Worm (Caenorhabditis elegans) whole organism, L4 larva: ENCODE results near the gene C54E4.4.
"Not testable (repeated sequence)": the region's sequence is repeated elsewhere in the genome, so short reads cannot be mapped to it uniquely, and the experiment has no call there.

Source experiments
- F26F4.8 ChIP-seq: fragments of 200-800 bp; sonication (Bioruptor generic); conservative IDR thresholded peaks from 2 replicates; pipeline ENCODE4 v1.3.6; 2022; ENCODE audit warnings: missing genetic modification characterization, missing compliant biosample characterization
- F44E2.7 ChIP-seq: fragments of 200-800 bp; sonication (Bioruptor generic); IDR thresholded peaks from 2 replicates; pipeline ENCODE4 v2.1.2; 2022; ENCODE audit warnings: missing genetic modification characterization, missing compliant biosample characterization
- Y5F2A.4 ChIP-seq: fragments of 200-800 bp; sonication (Bioruptor generic); optimal IDR thresholded peaks from 2 replicates; lab custom pipeline; 2018; ENCODE audit warnings: mild to moderate bottlenecking, missing genetic modification characterization, missing compliant biosample characterization
- aly-2 ChIP-seq: sonication (generic microtip); optimal IDR thresholded peaks from 2 replicates; lab custom pipeline; 2018; ENCODE audit warnings: missing biosample characterization, missing genetic modification characterization
- arid-1 ChIP-seq: fragments of 200-800 bp; sonication (Bioruptor generic); conservative IDR thresholded peaks from 2 replicates; pipeline ENCODE4 v1.3.6; 2022; ENCODE audit warnings: missing genetic modification reagents, missing genetic modification characterization, missing compliant biosample characterization
- ceh-28 ChIP-seq: fragments of 150-350 bp; optimal IDR thresholded peaks from 2 replicates; lab custom pipeline; 2014; ENCODE audit warnings: missing biosample characterization, missing genetic modification reagents, missing genetic modification characterization
- ceh-62 ChIP-seq: sonication (generic microtip); optimal IDR thresholded peaks from 2 replicates; lab custom pipeline; 2017; ENCODE audit warnings: missing biosample characterization, missing genetic modification characterization
- ctbp-1 ChIP-seq: fragments of 200-800 bp; sonication (Bioruptor generic); IDR thresholded peaks from 2 replicates; pipeline ENCODE4 v1.3.6; 2022; ENCODE audit warnings: missing genetic modification reagents, missing genetic modification characterization, missing compliant biosample characterization
- dpl-1 ChIP-seq: fragments of 150-350 bp; optimal IDR thresholded peaks from 2 replicates; lab custom pipeline; 2014; ENCODE audit warnings: missing biosample characterization, missing genetic modification reagents, missing genetic modification characterization
- duxl-1 ChIP-seq: sonication (generic microtip); optimal IDR thresholded peaks from 2 replicates; lab custom pipeline; 2016; ENCODE audit warnings: mild to moderate bottlenecking, missing genetic modification characterization, moderate library complexity, missing compliant biosample characterization; ENCODE audit not compliant: poor library complexity
- fos-1 ChIP-seq: fragments of 150-350 bp; optimal IDR thresholded peaks from 2 replicates; lab custom pipeline; 2014; ENCODE audit warnings: missing biosample characterization, missing genetic modification characterization
- lin-38 ChIP-seq: fragments of 200-800 bp; sonication (Bioruptor generic); IDR thresholded peaks from 2 replicates; pipeline ENCODE4 v1.3.6; 2022; ENCODE audit warnings: missing genetic modification reagents, missing genetic modification characterization, missing compliant biosample characterization
- mdl-1 ChIP-seq, 2 experiments: fragments of 150-350 bp in 1 of 2; sonication (generic microtip) in 1 of 2; optimal IDR thresholded peaks; 2 replicates each; lab custom pipeline; 2014 to 2017; ENCODE audit warnings: missing biosample characterization in 2 of 2, missing genetic modification characterization in 2 of 2
- mep-1 ChIP-seq: fragments of 150-350 bp; sonication (generic microtip); optimal IDR thresholded peaks from 3 replicates; lab custom pipeline; 2014; ENCODE audit warnings: missing biosample characterization, missing genetic modification characterization
- mes-2 ChIP-seq: sonication (generic microtip); optimal IDR thresholded peaks from 2 replicates; lab custom pipeline; 2016; ENCODE audit warnings: missing genotype, mild to moderate bottlenecking, missing genetic modification characterization, missing compliant biosample characterization; ENCODE audit not compliant: poor library complexity, severe bottlenecking
- mxl-2 ChIP-seq: fragments of 200-800 bp; sonication (Bioruptor generic); conservative IDR thresholded peaks from 2 replicates; pipeline ENCODE4 v1.3.6; 2022; ENCODE audit warnings: missing genetic modification reagents, missing genetic modification characterization, missing compliant biosample characterization
- nhr-102 ChIP-seq: sonication (generic microtip); optimal IDR thresholded peaks from 2 replicates; lab custom pipeline; 2016; ENCODE audit warnings: mild to moderate bottlenecking, missing genetic modification characterization, moderate library complexity, missing compliant biosample characterization
- nhr-25 ChIP-seq: sonication (generic microtip); optimal IDR thresholded peaks from 2 replicates; lab custom pipeline; 2017; ENCODE audit warnings: missing genetic modification characterization, mild to moderate bottlenecking, missing compliant biosample characterization, antibody characterized with exemption, moderate library complexity, borderline replicate concordance; ENCODE audit not compliant: insufficient read depth
- nhr-42 ChIP-seq: fragments of 200-800 bp; sonication (Bioruptor generic); IDR thresholded peaks from 2 replicates; pipeline ENCODE4 v1.3.6; 2022; ENCODE audit warnings: missing genetic modification characterization, missing compliant biosample characterization
- nhr-77 ChIP-seq: fragments of 150-350 bp; optimal IDR thresholded peaks from 2 replicates; lab custom pipeline; 2014; ENCODE audit warnings: missing biosample characterization, missing genetic modification characterization
- pha-4 ChIP-seq, 2 experiments: fragments of 150-350 bp in 1 of 2; fragments of 200-800 bp in 1 of 2; sonication (Bioruptor generic) in 1 of 2; IDR thresholded peaks in 1 of 2; optimal IDR thresholded peaks in 1 of 2; 2 replicates each; pipeline versions ENCODE4 v1.3.6 to Lab custom; 2014 to 2022; ENCODE audit warnings: missing genetic modification characterization in 2 of 2, missing genetic modification reagents in 2 of 2, missing biosample characterization in 1 of 2, missing compliant biosample characterization in 1 of 2
- rbr-2 ChIP-seq: sonication (generic microtip); optimal IDR thresholded peaks from 2 replicates; lab custom pipeline; 2016; ENCODE audit warnings: missing genotype, missing genetic modification characterization, missing compliant biosample characterization
- set-16 ChIP-seq: fragments of 200-800 bp; sonication (Bioruptor generic); IDR thresholded peaks from 2 replicates; pipeline ENCODE4 v1.3.6; 2022; ENCODE audit warnings: missing genetic modification reagents, missing genetic modification characterization, missing compliant biosample characterization
- snpc-1.2 ChIP-seq: fragments of 200-800 bp; sonication (Bioruptor generic); IDR thresholded peaks from 2 replicates; pipeline ENCODE4 v1.3.6; 2022; ENCODE audit warnings: missing genetic modification reagents, missing genetic modification characterization, missing compliant biosample characterization
- spr-1 ChIP-seq: sonication (generic microtip); optimal IDR thresholded peaks from 2 replicates; lab custom pipeline; 2016; ENCODE audit warnings: mild to moderate bottlenecking, missing genetic modification characterization, missing compliant biosample characterization
- tag-97 ChIP-seq: fragments of 200-800 bp; sonication (Bioruptor generic); IDR thresholded peaks from 2 replicates; pipeline ENCODE4 v1.3.6; 2022; ENCODE audit warnings: missing genetic modification characterization, missing compliant biosample characterization
- unc-39 ChIP-seq: sonication (generic microtip); optimal IDR thresholded peaks from 2 replicates; lab custom pipeline; 2017; ENCODE audit warnings: missing biosample characterization, missing genetic modification characterization
- zag-1 ChIP-seq: fragments of 150-350 bp; optimal IDR thresholded peaks from 2 replicates; lab custom pipeline; 2014; ENCODE audit warnings: missing biosample characterization, missing genetic modification characterization
- zip-2 ChIP-seq: fragments of 150-350 bp; optimal IDR thresholded peaks from 2 replicates; lab custom pipeline; 2014; ENCODE audit warnings: missing biosample characterization, missing genetic modification characterization

The C54E4.4 gene

DNA sequence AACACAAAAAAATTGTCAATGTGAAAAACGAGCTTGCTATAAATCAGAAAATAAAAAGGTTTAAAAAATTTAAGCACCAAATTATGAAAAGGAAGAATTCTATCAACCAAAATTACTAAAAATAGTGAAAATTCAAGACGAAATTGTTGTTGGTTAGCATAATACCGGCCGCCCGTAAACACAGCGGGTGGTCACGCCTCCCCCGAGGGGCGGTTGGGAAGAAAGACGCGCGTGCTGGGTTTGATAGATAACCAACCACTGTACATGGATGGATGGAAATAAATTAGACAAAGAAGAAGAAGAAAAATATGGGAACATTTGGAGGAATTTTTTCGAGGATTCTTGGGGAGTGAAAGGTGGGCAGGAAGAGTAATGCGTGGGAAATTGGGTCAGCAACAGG is 26.1 kb downstream of the C54E4.4 start:
- TF ChIP-seq pha-4 (GFP tag; IDR thresholded peaks at IDR 0.05; lab: Robert Waterston, UW) (no peak), pha-4 (tag; optimal IDR thresholded peaks at IDR 0.05; lab: Kevin White, UChicago) (no peak)
- TF ChIP-seq, all 104 proteins: peak for 0

DNA sequence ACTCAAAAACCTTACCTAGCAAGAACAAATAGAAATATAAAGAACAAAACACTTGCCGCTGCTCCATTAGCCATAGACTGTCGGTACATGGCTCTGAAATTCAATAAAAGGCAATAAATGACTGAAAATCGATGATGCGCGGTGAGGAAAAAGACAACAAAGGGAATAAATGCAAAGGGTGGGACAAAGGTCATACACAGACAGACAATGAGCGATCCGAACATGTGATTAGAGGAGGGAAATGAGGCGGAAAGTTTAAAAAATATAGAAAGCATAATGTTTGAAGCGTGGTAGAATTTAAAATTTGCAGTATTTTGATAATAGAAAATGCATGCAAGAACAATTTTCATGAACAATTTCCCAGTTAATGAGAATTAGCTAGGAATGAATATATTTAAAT is 27.9 kb downstream of the C54E4.4 start, which contains the start of gene C54E4.12:
TSS of gene C54E4.12 (minus strand) at position 101 of the 400 bp plus-strand sequence.
- no peak for TF ChIP-seq F44E2.7 (GFP tag; lab: Robert Waterston, UW)
- TF ChIP-seq spr-1 (tag; lab: Kevin White, UChicago) = no peak
- TF ChIP-seq fos-1 (tag; lab: Kevin White, UChicago) = no peak
- no peak for TF ChIP-seq zag-1 (tag; lab: Kevin White, UChicago)
- TF ChIP-seq mes-2 (tag; lab: Kevin White, UChicago) = no peak
- no peak for TF ChIP-seq mdl-1 (tag; optimal IDR thresholded peaks at IDR 0.05; lab: Kevin White, UChicago)
- no peak for TF ChIP-seq mxl-2
- TF ChIP-seq duxl-1 (tag; lab: Kevin White, UChicago) = no peak
- no peak for TF ChIP-seq F26F4.8 (GFP tag; lab: Robert Waterston, UW)
- no peak for TF ChIP-seq set-16 (GFP tag; lab: Robert Waterston, UW)
- TF ChIP-seq ceh-62 (tag; lab: Kevin White, UChicago) = no peak
- no peak for TF ChIP-seq aly-2
- TF ChIP-seq, all 104 proteins: peak for 0

DNA sequence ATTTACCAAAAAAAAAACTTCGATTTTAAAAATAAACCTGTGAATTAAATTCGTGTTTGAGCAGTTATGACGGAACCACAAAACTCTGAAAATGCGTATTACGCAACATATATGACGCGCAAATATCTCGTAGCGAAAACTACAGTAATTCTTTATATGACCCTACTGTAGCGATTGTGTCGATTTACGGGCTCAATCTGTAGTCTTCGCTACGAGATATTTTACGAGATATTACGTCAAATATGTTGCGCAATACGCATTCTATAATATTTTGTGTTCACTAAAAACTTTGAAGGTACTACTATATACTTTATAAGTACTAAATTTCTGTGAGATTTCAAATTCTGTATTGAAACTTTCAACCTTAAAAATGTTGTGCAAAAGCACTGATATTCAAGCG is 30.9 kb downstream of the C54E4.4 start:
- no peak for TF ChIP-seq Y5F2A.4 (GFP tag; lab: Kevin White, UChicago)
- no peak for TF ChIP-seq dpl-1 (GFP tag; lab: Kevin White, UChicago)
- no peak for TF ChIP-seq zip-2 (tag; lab: Kevin White, UChicago)

DNA sequence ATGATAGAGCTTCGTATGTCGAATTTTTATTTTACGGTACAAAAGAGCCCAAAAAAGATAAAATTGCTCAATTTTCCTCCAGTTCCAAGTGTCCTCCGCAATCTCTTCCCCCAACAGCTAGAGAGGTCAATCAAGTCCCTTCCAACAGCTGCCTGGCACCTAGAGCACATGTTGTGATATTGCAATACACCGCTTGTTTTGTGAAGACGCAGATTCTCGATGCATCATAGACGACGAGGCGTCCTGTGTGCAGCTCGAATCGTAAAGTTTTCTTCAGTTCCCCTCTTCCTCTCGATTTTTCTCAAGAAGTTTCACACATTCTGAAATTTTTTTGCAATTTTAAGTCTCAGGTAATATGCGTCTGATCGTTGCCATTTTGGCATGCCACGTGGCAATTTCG is 31.8 kb downstream of the C54E4.4 start, which contains the start of gene test-1:
TSS of gene test-1 (plus strand) at position 345 of the 400 bp plus-strand sequence.
- TF ChIP-seq nhr-102 (tag; lab: Kevin White, UChicago) (no peak), nhr-77 (tag; lab: Kevin White, UChicago) (no peak), mep-1 (tag; lab: Kevin White, UChicago) (no peak), aly-2 (no peak), arid-1 (no peak), unc-39 (no peak), tag-97 (no peak), nhr-42 (GFP tag; lab: Robert Waterston, UW) (no peak), nhr-25 (tag; lab: Kevin White, UChicago) (no peak)

DNA sequence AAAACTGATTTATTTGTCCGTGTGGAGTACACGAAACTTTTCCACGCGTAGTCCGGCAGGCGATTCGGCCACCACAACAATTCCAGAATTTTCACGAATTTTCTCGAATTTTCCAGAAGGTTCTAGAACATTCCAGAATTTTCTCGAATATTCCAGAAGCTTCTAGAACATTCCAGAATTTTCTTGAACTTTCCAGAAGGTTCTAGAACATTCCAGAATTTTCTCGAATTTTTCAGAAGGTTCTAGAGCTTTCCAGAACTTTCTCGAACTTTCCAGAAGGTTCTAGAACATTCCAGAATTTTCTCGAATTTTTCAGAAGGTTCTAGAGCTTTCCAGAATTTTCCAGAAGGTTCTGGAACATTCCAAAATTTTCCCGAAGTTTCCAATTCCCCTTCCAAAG is 32.5 kb downstream of the C54E4.4 start:
- TF ChIP-seq pha-4 (GFP tag; IDR thresholded peaks at IDR 0.05; lab: Robert Waterston, UW) = 0 out of 2 replicates have a peak, but pooled peaks have one; percentile 16
- TF ChIP-seq pha-4 (tag; optimal IDR thresholded peaks at IDR 0.05; lab: Kevin White, UChicago) = not testable (repeated sequence)
- 0 out of 2 replicates have a peak, but pooled peaks have one; percentile 23 for TF ChIP-seq ctbp-1 (GFP tag; lab: Robert Waterston, UW)
- peak; percentile 40; the same call in 1 of the 2 replicates for TF ChIP-seq arid-1
- TF ChIP-seq lin-38 = 0 out of 2 replicates have a peak, but pooled peaks have one; percentile 36
- TF ChIP-seq snpc-1.2 (GFP tag; lab: Robert Waterston, UW) = 0 out of 2 replicates have a peak, but pooled peaks have one; percentile 18

DNA sequence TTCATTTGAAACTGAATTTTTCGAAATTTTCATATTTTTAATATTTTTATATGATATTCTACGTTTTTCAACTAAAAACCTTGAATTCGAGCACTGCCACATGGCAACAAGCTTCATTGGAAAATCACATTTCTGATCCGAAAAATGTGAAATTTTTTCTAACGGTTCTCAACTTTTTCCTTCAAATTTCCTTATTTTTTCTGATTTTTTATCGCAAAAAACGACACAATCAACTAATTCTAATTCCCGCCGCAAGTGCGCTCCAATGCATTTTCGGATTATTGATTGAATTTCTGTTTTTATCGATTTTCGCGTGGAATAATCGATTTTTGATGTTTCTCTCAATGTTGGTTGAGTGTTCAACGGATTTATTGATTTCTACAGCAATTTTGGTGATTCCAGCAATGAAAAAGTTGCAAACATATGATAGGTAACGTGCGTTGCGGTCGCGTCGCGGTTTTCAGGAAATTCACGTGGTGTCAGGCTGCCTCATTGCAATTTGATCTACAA is 34.9 kb downstream of the C54E4.4 start, which contains the start of gene C23H5.12:
TSS of gene C23H5.12 (plus strand) at position 51 of the 510 bp plus-strand sequence.
- TF ChIP-seq rbr-2 (tag; lab: Kevin White, UChicago) (no peak), ceh-28 (tag; lab: Kevin White, UChicago) (peak; percentile 82)
- TF ChIP-seq, all 104 proteins: peak for 1
